Worm (Caenorhabditis elegans) whole organism, L1 larva: Measurements from ENCODE around the gene T27C5.10.
"Not testable (repeated sequence)": the region's sequence is repeated elsewhere in the genome, so short reads cannot be mapped to it uniquely, and the experiment has no call there.

ENCODE experiments used
- ama-1 ChIP-seq: fragments of 150-350 bp; optimal IDR thresholded peaks from 2 replicates; lab custom pipeline; 2014
- ces-1 ChIP-seq: fragments of 150-350 bp; optimal IDR thresholded peaks from 2 replicates; lab custom pipeline; 2014; ENCODE audit warnings: missing biosample characterization, missing genetic modification reagents, missing genetic modification characterization
- dpl-1 ChIP-seq, 3 experiments: fragments of 150-350 bp in 2 of 3; sonication (generic microtip) in 1 of 3; optimal IDR thresholded peaks; 2 replicates each; lab custom pipeline; 2014 to 2017; ENCODE audit warnings: missing biosample characterization in 3 of 3, missing genetic modification characterization in 3 of 3, missing genetic modification reagents in 3 of 3
- egl-27 ChIP-seq, 2 experiments: fragments of 150-350 bp in 1 of 2; sonication (generic microtip); optimal IDR thresholded peaks; 3 replicates each; lab custom pipeline; 2017 to 2018; ENCODE audit warnings: missing biosample characterization in 2 of 2, missing genetic modification characterization in 2 of 2, missing genetic modification reagents in 2 of 2
- elt-3 ChIP-seq, 6 experiments: fragments of 150-350 bp in 1 of 6; sonication (generic microtip); optimal IDR thresholded peaks; 2 replicates each; lab custom pipeline; 2017 to 2018; ENCODE audit warnings: missing biosample characterization in 6 of 6, missing genetic modification characterization in 6 of 6, inconsistent platforms in 1 of 6
- jun-1 ChIP-seq: fragments of 150-350 bp; optimal IDR thresholded peaks from 2 replicates; lab custom pipeline; 2014; ENCODE audit warnings: missing biosample characterization, missing genetic modification reagents, missing genetic modification characterization
- nhr-237 ChIP-seq: fragments of 150-350 bp; optimal IDR thresholded peaks from 2 replicates; lab custom pipeline; 2014; ENCODE audit warnings: missing biosample characterization, missing genetic modification characterization
- rnt-1 ChIP-seq: sonication (generic microtip); optimal IDR thresholded peaks from 2 replicates; lab custom pipeline; 2016; ENCODE audit warnings: mild to moderate bottlenecking, missing genetic modification characterization, moderate library complexity, missing compliant biosample characterization
- snpc-4 ChIP-seq: fragments of 150-350 bp; optimal IDR thresholded peaks from 2 replicates; lab custom pipeline; 2014; ENCODE audit warnings: missing biosample characterization, missing genetic modification characterization
- unc-86 ChIP-seq: sonication (generic microtip); optimal IDR thresholded peaks from 2 replicates; lab custom pipeline; 2016; ENCODE audit warnings: missing genetic modification characterization, missing compliant biosample characterization
- ztf-11 ChIP-seq, 2 experiments: sonication (generic microtip); optimal IDR thresholded peaks; 2 replicates each; lab custom pipeline; 2016 to 2017; ENCODE audit warnings: missing genetic modification characterization in 2 of 2, missing biosample characterization in 1 of 2, missing compliant biosample characterization in 1 of 2

DNA sequence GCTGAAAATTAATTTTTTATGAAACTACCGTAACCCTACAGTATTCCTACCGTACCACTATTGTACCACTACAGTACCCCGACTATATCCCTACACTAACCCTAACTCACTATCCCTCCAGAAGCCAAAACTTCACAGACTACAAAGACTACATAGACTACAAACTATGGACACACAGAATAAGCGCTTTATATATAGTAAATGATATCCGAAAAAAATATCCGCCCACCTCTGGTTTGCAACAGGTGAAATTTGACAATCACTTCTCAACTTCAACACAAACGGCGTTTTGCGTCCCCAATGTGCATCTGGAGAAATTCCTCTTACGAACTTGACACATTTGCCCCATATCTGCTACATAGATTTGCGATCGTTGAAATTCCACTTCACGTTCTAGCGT lies 20.0 kb downstream of the T27C5.10 start, which contains the start of gene srh-132:
- not testable (repeated sequence) for TF ChIP-seq ces-1 (GFP tag; lab: Kevin White, UChicago); ztf-11 (tag; optimal IDR thresholded peaks at IDR 0.05; lab: Kevin White, UChicago); dpl-1 (GFP tag; optimal IDR thresholded peaks at IDR 0.05; lab: Kevin White, UChicago); jun-1 (tag; lab: Kevin White, UChicago); elt-3 (tag; optimal IDR thresholded peaks at IDR 0.05; lab: Kevin White, UChicago); egl-27 (tag; optimal IDR thresholded peaks at IDR 0.05; lab: Kevin White, UChicago); ama-1; rnt-1 (tag; lab: Kevin White, UChicago); unc-86 (tag; lab: Kevin White, UChicago); snpc-4; nhr-237 (tag; lab: Kevin White, UChicago)
